Fruit fly (Drosophila melanogaster) whole organism, adult: Measurements from ENCODE around the gene CG45116.

Source experiments
- CG11617 ChIP-seq: fragments of 200-800 bp; sonication (Bioruptor generic); optimal IDR thresholded peaks from 2 replicates; lab custom pipeline; 2017; ENCODE audit warnings: mild to moderate bottlenecking, missing biosample characterization, missing genetic modification reagents, missing genetic modification characterization
- CG12768 ChIP-seq: fragments of 200-800 bp; sonication (Bioruptor generic); optimal IDR thresholded peaks from 2 replicates; lab custom pipeline; 2017; ENCODE audit warnings: missing biosample characterization, missing genetic modification characterization, mild to moderate bottlenecking, moderate library complexity, missing genetic modification reagents
- CG14711 ChIP-seq: fragments of 200-800 bp; sonication (Bioruptor generic); optimal IDR thresholded peaks from 2 replicates; lab custom pipeline; 2018; ENCODE audit warnings: missing biosample characterization, mild to moderate bottlenecking, missing genetic modification characterization, moderate library complexity
- CG1620 ChIP-seq: fragments of 200-800 bp; sonication (Bioruptor generic); optimal IDR thresholded peaks from 2 replicates; lab custom pipeline; 2016; ENCODE audit warnings: missing biosample characterization, missing genetic modification characterization
- CG33017 ChIP-seq: fragments of 200-800 bp; sonication (Bioruptor generic); optimal IDR thresholded peaks from 2 replicates; lab custom pipeline; 2018; ENCODE audit warnings: missing biosample characterization, mild to moderate bottlenecking, missing genetic modification characterization, moderate library complexity
- CG5204 ChIP-seq: fragments of 200-800 bp; sonication (Bioruptor generic); optimal IDR thresholded peaks from 2 replicates; lab custom pipeline; 2016; ENCODE audit warnings: missing biosample characterization, missing genetic modification characterization
- CG7045 ChIP-seq: fragments of 200-800 bp; sonication (Bioruptor generic); optimal IDR thresholded peaks from 2 replicates; lab custom pipeline; 2017; ENCODE audit warnings: missing biosample characterization, mild to moderate bottlenecking, missing genetic modification characterization
- CG7101 ChIP-seq: fragments of 200-800 bp; sonication (Bioruptor generic); optimal IDR thresholded peaks from 2 replicates; lab custom pipeline; 2018; ENCODE audit warnings: missing biosample characterization, mild to moderate bottlenecking, missing genetic modification characterization, moderate library complexity
- Clk ChIP-seq: fragments of 200-800 bp; sonication (Bioruptor generic); optimal IDR thresholded peaks from 2 replicates; lab custom pipeline; 2017; ENCODE audit warnings: missing biosample characterization, missing genetic modification characterization
- Crg-1 ChIP-seq: fragments of 200-800 bp; sonication (Bioruptor generic); optimal IDR thresholded peaks from 2 replicates; lab custom pipeline; 2016; ENCODE audit warnings: missing biosample characterization, missing genetic modification characterization
- Hr96 ChIP-seq: fragments of 200-800 bp; sonication (Bioruptor generic); optimal IDR thresholded peaks from 2 replicates; lab custom pipeline; 2016; ENCODE audit warnings: missing biosample characterization, missing genetic modification characterization
- Mnt ChIP-seq: fragments of 200-800 bp; sonication (Bioruptor generic); optimal IDR thresholded peaks from 2 replicates; lab custom pipeline; 2016; ENCODE audit warnings: missing biosample characterization, mild to moderate bottlenecking, missing genetic modification characterization
- bab1 ChIP-seq: fragments of 200-800 bp; sonication (Bioruptor generic); optimal IDR thresholded peaks from 3 replicates; lab custom pipeline; 2019; ENCODE audit warnings: missing biosample characterization, mild to moderate bottlenecking, missing genetic modification characterization, moderate library complexity
- cic ChIP-seq: fragments of 200-800 bp; sonication (Bioruptor generic); optimal IDR thresholded peaks from 2 replicates; lab custom pipeline; 2017; ENCODE audit warnings: missing biosample characterization, mild to moderate bottlenecking, missing genetic modification characterization, moderate library complexity
- cnc ChIP-seq, 2 experiments: fragments of >200 bp; optimal IDR thresholded peaks; 2 replicates each; lab custom pipeline; 2017
- kay ChIP-seq: fragments of 200-800 bp; sonication (Bioruptor generic); peaks from one replicate; lab custom pipeline; 2016; ENCODE audit warnings: missing biosample characterization, missing genetic modification characterization, borderline replicate concordance
- ovo ChIP-seq: fragments of 200-800 bp; sonication (Bioruptor generic); optimal IDR thresholded peaks from 2 replicates; lab custom pipeline; 2016; ENCODE audit warnings: missing biosample characterization, missing genetic modification characterization
- pad ChIP-seq: fragments of 200-800 bp; sonication (Bioruptor generic); optimal IDR thresholded peaks from 3 replicates; lab custom pipeline; 2017; ENCODE audit warnings: missing biosample characterization, missing genetic modification characterization, mild to moderate bottlenecking, moderate library complexity, missing genetic modification reagents
- tj ChIP-seq: fragments of 200-800 bp; sonication (Bioruptor generic); optimal IDR thresholded peaks from 3 replicates; lab custom pipeline; 2017; ENCODE audit warnings: missing biosample characterization, mild to moderate bottlenecking, missing genetic modification characterization, moderate library complexity
- toe ChIP-seq: fragments of 200-800 bp; sonication (Bioruptor generic); optimal IDR thresholded peaks from 2 replicates; lab custom pipeline; 2016; ENCODE audit warnings: missing biosample characterization, missing genetic modification characterization

CG45116 gene

DNA sequence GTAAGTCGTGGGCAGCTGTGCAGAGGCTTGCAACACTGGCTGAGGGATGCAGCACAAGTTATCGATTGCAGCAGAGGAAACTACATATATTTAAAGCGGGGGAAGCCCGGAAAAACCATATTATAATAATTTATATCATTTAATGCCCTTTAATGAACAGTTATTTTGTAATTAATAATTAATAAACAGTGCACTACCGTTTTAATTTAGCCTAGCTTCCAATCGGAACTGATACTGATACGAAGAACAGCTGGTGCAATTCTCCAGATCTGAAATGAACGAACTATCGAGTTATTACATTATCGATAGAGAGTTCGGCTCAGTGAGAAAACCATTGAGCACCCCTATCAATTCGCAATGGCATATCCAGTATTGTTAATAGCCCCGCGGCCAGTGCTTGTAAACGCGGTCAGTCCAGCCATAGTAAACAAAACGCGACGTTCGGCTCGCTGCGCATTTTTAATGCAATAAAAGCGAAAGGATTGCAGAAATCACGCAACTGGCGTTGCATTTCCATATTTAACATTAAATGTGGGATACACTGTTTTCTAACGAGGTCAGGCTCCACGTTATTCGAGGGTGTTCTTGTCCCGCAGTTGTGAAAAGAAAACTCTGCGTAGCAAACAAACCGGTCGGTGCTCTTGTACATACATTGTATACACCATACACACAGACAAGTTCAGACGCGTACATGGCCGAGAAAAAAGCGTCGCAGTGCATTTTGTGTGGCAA, 42.3 kb downstream of the CG45116 start, which contains the start of gene CG7369:
CG7369 (plus strand) TSS at position 405 of the 732 bp plus-strand sequence.
- TF ChIP-seq CG11617 (GFP tag; lab: Kevin White, UChicago) (peak; percentile 95), CG14711 (tag; lab: Kevin White, UChicago) (peak; percentile 82), Crg-1 (GFP tag; lab: Kevin White, UChicago) (peak; percentile 97), cic (GFP tag; lab: Kevin White, UChicago) (peak; percentile 84), Hr96 (peak; percentile 93), CG1620 (GFP tag; lab: Kevin White, UChicago) (peak; percentile 97), CG33017 (peak; percentile 83), CG12768 (GFP tag; lab: Kevin White, UChicago) (peak; percentile 96), toe (GFP tag; lab: Kevin White, UChicago) (peak; percentile 96), CG7045 (GFP tag; lab: Kevin White, UChicago) (peak; percentile 92), bab1 (GFP tag; lab: Kevin White, UChicago) (peak; percentile 89), tj (GFP tag; lab: Kevin White, UChicago) (peak; percentile 64), cnc (optimal IDR thresholded peaks at IDR 0.05; lab: Kevin White, UChicago) (no peak), kay (GFP tag; lab: Kevin White, UChicago) (peak; percentile 96), Mnt (peak; percentile 89), pad (GFP tag; lab: Kevin White, UChicago) (peak; percentile 90), Clk (peak; percentile 93), ovo (peak; percentile 92), CG5204 (GFP tag; lab: Kevin White, UChicago) (peak; percentile 93), CG7101 (tag; lab: Kevin White, UChicago) (peak; percentile 88)

DNA sequence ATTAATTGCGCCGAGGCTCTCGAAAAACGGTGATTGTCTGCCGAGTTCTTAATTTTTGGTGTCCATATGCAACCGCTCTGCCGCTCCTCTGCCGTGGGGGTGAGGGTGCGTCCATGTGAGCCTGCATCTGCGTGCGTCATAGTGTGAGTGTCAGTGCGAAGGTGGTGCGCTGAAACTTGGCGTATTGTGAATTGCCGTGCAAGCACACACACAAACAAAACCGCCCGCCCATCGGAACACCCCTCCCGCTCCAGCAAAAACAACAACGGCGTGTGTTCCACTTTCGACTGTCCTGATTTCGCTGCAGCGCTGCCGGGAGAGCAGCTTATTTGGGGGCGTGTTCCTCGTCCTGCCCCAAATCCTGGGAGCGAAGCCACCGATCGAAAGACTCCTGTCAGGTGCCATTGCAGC, 42.9 kb downstream of the CG45116 start:
- TF ChIP-seq CG14711 (tag; lab: Kevin White, UChicago) (no peak), cic (GFP tag; lab: Kevin White, UChicago) (no peak), tj (GFP tag; lab: Kevin White, UChicago) (peak; percentile 14)

DNA sequence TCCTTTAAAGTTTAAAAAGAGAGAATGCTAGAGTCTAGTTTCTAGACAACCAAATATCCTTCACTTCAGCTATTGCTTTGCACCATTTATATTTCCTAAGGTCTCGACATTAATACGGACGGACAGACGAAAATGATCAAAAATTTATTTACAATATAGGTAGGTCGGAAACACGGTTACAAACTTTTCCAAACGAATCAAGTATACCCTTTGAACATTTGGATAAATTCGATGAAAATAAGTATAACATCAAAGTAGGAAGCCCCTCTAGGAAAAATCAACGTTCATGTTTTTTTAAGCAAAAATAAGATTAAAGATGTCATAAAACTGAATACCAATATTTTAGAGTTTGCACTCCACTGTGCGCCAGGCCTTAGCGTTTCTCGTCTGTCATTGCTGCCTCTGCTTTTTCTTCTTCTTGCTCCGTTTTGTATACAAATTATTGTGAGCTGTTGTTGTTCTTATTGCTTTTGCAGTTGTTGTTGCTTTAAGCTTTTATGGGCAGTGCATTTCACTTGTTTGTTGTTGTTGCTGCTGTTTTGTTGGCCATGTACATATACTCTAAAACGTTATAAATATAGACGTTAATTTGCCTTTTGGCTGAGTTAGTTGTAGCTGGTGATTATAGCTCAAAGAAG, 43.8 kb downstream of the CG45116 start:
- TF ChIP-seq cnc (optimal IDR thresholded peaks at IDR 0.05; lab: Kevin White, UChicago) (no peak), Crg-1 (GFP tag; lab: Kevin White, UChicago) (no peak), Hr96 (no peak), tj (GFP tag; lab: Kevin White, UChicago) (peak; percentile 91), toe (GFP tag; lab: Kevin White, UChicago) (no peak)

DNA sequence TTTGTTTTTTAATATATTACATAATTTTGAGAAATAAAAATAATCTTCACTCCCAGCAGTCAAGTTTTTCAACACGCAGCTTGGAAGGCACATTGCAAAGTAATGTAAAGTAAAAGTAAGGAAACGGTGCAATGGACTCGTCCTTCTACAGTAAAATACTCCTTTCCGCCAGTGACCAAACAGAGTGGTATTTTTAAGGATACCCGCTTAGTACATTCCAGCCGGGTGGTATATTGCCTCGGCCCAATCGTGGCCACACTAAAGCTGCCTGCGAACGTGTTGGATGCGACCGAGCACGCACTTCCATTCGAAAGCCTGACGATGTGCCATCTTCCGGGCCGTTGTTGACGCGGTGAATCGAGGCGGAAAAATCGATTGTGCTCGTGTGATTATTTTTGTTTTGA, 49.9 kb downstream of the CG45116 start, which contains the start of gene SPoCk:
SPoCk (plus strand) TSS at position 298 of the 404 bp plus-strand sequence.
- no peak for TF ChIP-seq bab1 (GFP tag; lab: Kevin White, UChicago)
- no peak for TF ChIP-seq toe (GFP tag; lab: Kevin White, UChicago)
- TF ChIP-seq cic (GFP tag; lab: Kevin White, UChicago) = no peak
- TF ChIP-seq CG7101 (tag; lab: Kevin White, UChicago) = no peak
- no peak for TF ChIP-seq Mnt
- no peak for TF ChIP-seq CG7045 (GFP tag; lab: Kevin White, UChicago)
- no peak for TF ChIP-seq kay (GFP tag; lab: Kevin White, UChicago)
- TF ChIP-seq CG12768 (GFP tag; lab: Kevin White, UChicago) = no peak
- no peak for TF ChIP-seq tj (GFP tag; lab: Kevin White, UChicago)
- TF ChIP-seq ovo = no peak
- TF ChIP-seq cnc (optimal IDR thresholded peaks at IDR 0.05; lab: Kevin White, UChicago) = no peak
- no peak for TF ChIP-seq CG33017
- no peak for TF ChIP-seq CG5204 (GFP tag; lab: Kevin White, UChicago)
- TF ChIP-seq Hr96 = no peak
- no peak for TF ChIP-seq pad (GFP tag; lab: Kevin White, UChicago)
- TF ChIP-seq Clk = no peak
- TF ChIP-seq CG11617 (GFP tag; lab: Kevin White, UChicago) = no peak
